Fruit fly (Drosophila melanogaster) whole organism, embryonic: ENCODE results near the gene h-cup.

Experiments
- Awh ChIP-seq: fragments of 200-800 bp; sonication (Bioruptor generic); IDR thresholded peaks from 2 replicates; pipeline ENCODE4, ENCODE4 v1.3.6; 2022; ENCODE audit warnings: missing biosample characterization, missing genetic modification characterization
- Bgb ChIP-seq: fragments of 200-800 bp; sonication (Bioruptor generic); IDR thresholded peaks from 2 replicates; pipeline ENCODE4 v1.3.6; 2022; ENCODE audit warnings: missing biosample characterization, missing genetic modification characterization; ENCODE audit not compliant: partially characterized antibody
- CG10147 ChIP-seq: fragments of 200-800 bp; sonication (Bioruptor generic); optimal IDR thresholded peaks from 2 replicates; lab custom pipeline; 2019; ENCODE audit warnings: missing biosample characterization, mild to moderate bottlenecking, missing genetic modification characterization, moderate library complexity
- CG10543 ChIP-seq: fragments of 200-800 bp; sonication (Bioruptor generic); optimal IDR thresholded peaks from 3 replicates; lab custom pipeline; 2017; ENCODE audit warnings: missing biosample characterization, mild to moderate bottlenecking, missing genetic modification characterization, moderate library complexity
- CG11093 ChIP-seq: fragments of 200-800 bp; sonication (Bioruptor generic); IDR thresholded peaks from 3 replicates; pipeline ENCODE4 v1.3.6; 2022; ENCODE audit warnings: missing biosample characterization, missing genetic modification characterization
- CG14860 ChIP-seq: fragments of 200-800 bp; sonication (Bioruptor generic); IDR thresholded peaks from 3 replicates; pipeline ENCODE4 v1.3.6; 2022; ENCODE audit warnings: missing biosample characterization, missing genetic modification characterization; ENCODE audit not compliant: partially characterized antibody
- CG14965 ChIP-seq: fragments of 200-800 bp; sonication (Bioruptor generic); optimal IDR thresholded peaks from 2 replicates; lab custom pipeline; 2016; ENCODE audit warnings: missing biosample characterization, missing genetic modification characterization, borderline replicate concordance
- CG1603 ChIP-seq: fragments of 200-800 bp; sonication (Bioruptor generic); optimal IDR thresholded peaks from 2 replicates; lab custom pipeline; 2019; ENCODE audit warnings: missing biosample characterization, mild to moderate bottlenecking, missing genetic modification characterization, moderate library complexity
- CG16813 ChIP-seq: fragments of 200-800 bp; sonication (Bioruptor generic); IDR thresholded peaks from 3 replicates; pipeline ENCODE4 v1.3.6; 2022; ENCODE audit warnings: missing biosample characterization, missing genetic modification characterization; ENCODE audit not compliant: partially characterized antibody
- CG17359 ChIP-seq: fragments of 200-800 bp; sonication (Bioruptor generic); optimal IDR thresholded peaks from 3 replicates; lab custom pipeline; 2018; ENCODE audit warnings: missing biosample characterization, mild to moderate bottlenecking, missing genetic modification characterization, moderate library complexity
- CG30020 ChIP-seq: fragments of 200-800 bp; optimal IDR thresholded peaks from 2 replicates; lab custom pipeline; 2019; ENCODE audit warnings: missing biosample characterization, mild to moderate bottlenecking, missing genetic modification characterization, moderate library complexity
- CG31388 ChIP-seq: fragments of 200-800 bp; sonication (Bioruptor generic); optimal IDR thresholded peaks from 2 replicates; lab custom pipeline; 2016; ENCODE audit warnings: missing biosample characterization, missing genetic modification characterization
- CG4360 ChIP-seq: fragments of 200-800 bp; sonication (Bioruptor generic); IDR thresholded peaks from 2 replicates; pipeline ENCODE4 v1.3.6; 2022; ENCODE audit warnings: missing biosample characterization, missing genetic modification characterization
- CG6272 ChIP-seq: fragments of 200-800 bp; sonication (Bioruptor generic); IDR thresholded peaks from 2 replicates; pipeline ENCODE4 v1.3.6; 2022; ENCODE audit warnings: missing biosample characterization, missing genetic modification characterization
- CG6683 ChIP-seq: fragments of 200-800 bp; sonication (Bioruptor generic); optimal IDR thresholded peaks from 2 replicates; lab custom pipeline; 2017; ENCODE audit warnings: missing biosample characterization, mild to moderate bottlenecking, missing genetic modification characterization, missing genetic modification reagents
- CG6765 ChIP-seq: fragments of 200-800 bp; sonication (Bioruptor generic); optimal IDR thresholded peaks from 3 replicates; lab custom pipeline; 2017; ENCODE audit warnings: missing biosample characterization, mild to moderate bottlenecking, missing genetic modification characterization
- CG8290 ChIP-seq, 3 experiments: fragments of 200-800 bp; sonication (Bioruptor generic); optimal IDR thresholded peaks; 2 replicates each; lab custom pipeline; 2016 to 2019; ENCODE audit warnings: missing biosample characterization in 3 of 3, missing genetic modification characterization in 3 of 3, mild to moderate bottlenecking in 2 of 3, moderate library complexity in 1 of 3
- CG8359 ChIP-seq: fragments of 200-800 bp; sonication (Bioruptor generic); optimal IDR thresholded peaks from 2 replicates; lab custom pipeline; 2017; ENCODE audit warnings: missing biosample characterization, mild to moderate bottlenecking, missing genetic modification characterization, borderline replicate concordance
- CG8478 ChIP-seq: fragments of >200 bp; optimal IDR thresholded peaks from 2 replicates; lab custom pipeline; 2018
- CHES-1-like ChIP-seq: fragments of 200-800 bp; sonication (Bioruptor generic); optimal IDR thresholded peaks from 2 replicates; lab custom pipeline; 2016; ENCODE audit warnings: missing biosample characterization, missing genetic modification characterization
- Dfd ChIP-seq, 2 experiments: fragments of >200 bp; optimal IDR thresholded peaks; 2 replicates each; lab custom pipeline; 2017; ENCODE audit warnings: missing biosample characterization in 2 of 2, missing genetic modification characterization in 2 of 2
- HHEX ChIP-seq: fragments of 200-800 bp; sonication (Bioruptor generic); optimal IDR thresholded peaks from 3 replicates; lab custom pipeline; 2017; ENCODE audit warnings: missing biosample characterization, mild to moderate bottlenecking, missing genetic modification characterization, missing genetic modification reagents
- HLH54F ChIP-seq: fragments of 200-800 bp; sonication (Bioruptor generic); optimal IDR thresholded peaks from 3 replicates; lab custom pipeline; 2016; ENCODE audit warnings: missing biosample characterization, missing genetic modification characterization
- Hr3 ChIP-seq: fragments of 200-800 bp; sonication (Bioruptor generic); optimal IDR thresholded peaks from 3 replicates; lab custom pipeline; 2016; ENCODE audit warnings: missing biosample characterization, missing genetic modification characterization
- Meics ChIP-seq: fragments of 200-800 bp; sonication (Bioruptor generic); optimal IDR thresholded peaks from 2 replicates; lab custom pipeline; 2017; ENCODE audit warnings: missing biosample characterization, mild to moderate bottlenecking, missing genetic modification characterization
- PHDP ChIP-seq: fragments of 200-800 bp; sonication (Bioruptor generic); optimal IDR thresholded peaks from 3 replicates; lab custom pipeline; 2018; ENCODE audit warnings: missing biosample characterization, mild to moderate bottlenecking, missing genetic modification characterization, moderate library complexity
- Stat92E ChIP-seq, 3 experiments: fragments of >200 bp in 2 of 3; fragments of 200-800 bp in 1 of 3; sonication (Bioruptor generic) in 1 of 3; optimal IDR thresholded peaks; 2 replicates each; lab custom pipeline; 2017 to 2019; ENCODE audit warnings: missing biosample characterization in 3 of 3, missing genetic modification characterization in 3 of 3, mild to moderate bottlenecking in 1 of 3, moderate library complexity in 1 of 3
- TFAM ChIP-seq: fragments of 200-800 bp; sonication (Bioruptor generic); optimal IDR thresholded peaks from 2 replicates; lab custom pipeline; 2017; ENCODE audit warnings: missing biosample characterization, missing genetic modification characterization, inconsistent platforms
- ap ChIP-seq: fragments of 200-800 bp; sonication (Bioruptor generic); IDR thresholded peaks from 2 replicates; pipeline ENCODE4 v1.3.6; 2022; ENCODE audit warnings: missing biosample characterization, missing genetic modification characterization
- ase ChIP-seq: fragments of 200-800 bp; sonication (Bioruptor generic); IDR thresholded peaks from 3 replicates; pipeline ENCODE4 v1.3.6; 2022; ENCODE audit warnings: missing biosample characterization, missing genetic modification characterization
- crc ChIP-seq: fragments of 200-800 bp; sonication (Bioruptor generic); optimal IDR thresholded peaks from 2 replicates; lab custom pipeline; 2016; ENCODE audit warnings: missing biosample characterization, missing genetic modification characterization
- crp ChIP-seq, 2 experiments: fragments of 200-800 bp; sonication (Bioruptor generic); optimal IDR thresholded peaks; 2 replicates in 1 of 2; 3 replicates in 1 of 2; lab custom pipeline; 2017; ENCODE audit warnings: missing biosample characterization in 2 of 2, missing genetic modification characterization in 2 of 2, mild to moderate bottlenecking in 1 of 2, moderate library complexity in 1 of 2
- cwo ChIP-seq: fragments of 200-800 bp; sonication (Bioruptor generic); optimal IDR thresholded peaks from 3 replicates; lab custom pipeline; 2017; ENCODE audit warnings: missing biosample characterization, missing genetic modification characterization, mild to moderate bottlenecking, moderate library complexity, missing genetic modification reagents
- dysf ChIP-seq: fragments of 200-800 bp; sonication (Bioruptor generic); IDR thresholded peaks from 3 replicates; pipeline ENCODE4 v1.3.6; 2022; ENCODE audit warnings: missing biosample characterization, missing genetic modification characterization
- fd102C ChIP-seq: fragments of 200-800 bp; sonication (Bioruptor generic); optimal IDR thresholded peaks from 2 replicates; lab custom pipeline; 2018; ENCODE audit warnings: missing biosample characterization, mild to moderate bottlenecking, missing genetic modification characterization, moderate library complexity
- grau ChIP-seq: fragments of 200-800 bp; optimal IDR thresholded peaks from 3 replicates; lab custom pipeline; 2019; ENCODE audit warnings: missing biosample characterization, mild to moderate bottlenecking, missing genetic modification characterization, moderate library complexity
- h ChIP-seq: fragments of >200 bp; optimal IDR thresholded peaks from 2 replicates; lab custom pipeline; 2017
- kay ChIP-seq: fragments of 200-800 bp; sonication (Bioruptor generic); optimal IDR thresholded peaks from 2 replicates; lab custom pipeline; 2016; ENCODE audit warnings: missing biosample characterization, missing genetic modification characterization
- ken ChIP-seq: fragments of 200-800 bp; sonication (Bioruptor generic); IDR thresholded peaks from 3 replicates; pipeline ENCODE4 v1.3.6; 2022; ENCODE audit warnings: missing biosample characterization, missing genetic modification characterization
- lbe ChIP-seq: fragments of 200-800 bp; sonication (Bioruptor generic); optimal IDR thresholded peaks from 2 replicates; lab custom pipeline; 2016; ENCODE audit warnings: missing biosample characterization, mild to moderate bottlenecking, missing genetic modification characterization
- lilli ChIP-seq: fragments of 200-800 bp; sonication (Bioruptor generic); optimal IDR thresholded peaks from 3 replicates; lab custom pipeline; 2016; ENCODE audit warnings: missing biosample characterization, missing genetic modification characterization
- mirr ChIP-seq: fragments of 200-800 bp; sonication (Bioruptor generic); optimal IDR thresholded peaks from 3 replicates; lab custom pipeline; 2018; ENCODE audit warnings: missing biosample characterization, mild to moderate bottlenecking, missing genetic modification characterization
- psq ChIP-seq: fragments of 200-800 bp; sonication (Bioruptor generic); optimal IDR thresholded peaks from 2 replicates; lab custom pipeline; 2017; ENCODE audit warnings: missing biosample characterization, missing genetic modification characterization
- ro ChIP-seq: fragments of 200-800 bp; sonication (Bioruptor generic); IDR thresholded peaks from 2 replicates; pipeline ENCODE4 v1.3.6; 2022; ENCODE audit warnings: missing biosample characterization, missing genetic modification characterization
- sd ChIP-seq: fragments of 200-800 bp; sonication (Bioruptor generic); optimal IDR thresholded peaks from 3 replicates; lab custom pipeline; 2018; ENCODE audit warnings: missing biosample characterization, mild to moderate bottlenecking, missing genetic modification characterization, moderate library complexity
- sens ChIP-seq: fragments of 200-800 bp; sonication (Bioruptor generic); peaks from one replicate; lab custom pipeline; 2016; ENCODE audit warnings: missing biosample characterization, missing genetic modification characterization
- sim ChIP-seq: fragments of 200-800 bp; sonication (Bioruptor generic); IDR thresholded peaks from 2 replicates; pipeline ENCODE4 v1.3.6; 2022; ENCODE audit warnings: missing biosample characterization, missing genetic modification characterization
- trh ChIP-seq: fragments of 200-800 bp; sonication (Bioruptor generic); optimal IDR thresholded peaks from 2 replicates; lab custom pipeline; 2016; ENCODE audit warnings: missing biosample characterization, missing genetic modification characterization
- zfh2 ChIP-seq: fragments of 200-800 bp; sonication (Bioruptor generic); optimal IDR thresholded peaks from 2 replicates; lab custom pipeline; 2016; ENCODE audit warnings: missing biosample characterization, missing genetic modification characterization

Gene h-cup

dm6 chr3R:15418824-15419530, 36.2 kb upstream of the h-cup start (continued):
- TF ChIP-seq h (lab: Kevin White, UChicago) (no peak), HLH54F (peak; percentile 29), PHDP (tag; lab: Kevin White, UChicago) (peak; percentile 70), kay (GFP tag; lab: Kevin White, UChicago) (peak; percentile 2), Bgb (GFP tag; lab: Robert Waterston, UW) (no peak), dysf (no peak), CG8290 (GFP tag; optimal IDR thresholded peaks at IDR 0.05; lab: Kevin White, UChicago) (peak; percentile 19), CG8290 (tag; optimal IDR thresholded peaks at IDR 0.05; lab: Kevin White, UChicago) (peak in 1 of 2 experiments; percentile 23), TFAM (GFP tag; lab: Kevin White, UChicago) (no peak), fd102C (peak; percentile 48), ap (GFP tag; lab: Robert Waterston, UW) (0 out of 2 replicates have a peak, but pooled peaks have one; percentile 24), trh (peak; percentile 19), Awh (no peak), CG31388 (GFP tag; lab: Kevin White, UChicago) (no peak), lbe (GFP tag; lab: Kevin White, UChicago) (no peak), CG8359 (GFP tag; lab: Kevin White, UChicago) (no peak), ro (GFP tag; lab: Robert Waterston, UW) (no peak), psq (peak; percentile 25), CG10147 (GFP tag; lab: Kevin White, UChicago) (peak; percentile 48), crp (GFP tag; optimal IDR thresholded peaks at IDR 0.05; lab: Kevin White, UChicago) (peak in 1 of 2 experiments; percentile 31), Hr3 (peak; percentile 80), grau (tag; lab: Kevin White, UChicago) (peak; percentile 87), sim (GFP tag; lab: Robert Waterston, UW) (no peak), CG14965 (no peak), crc (GFP tag; lab: Kevin White, UChicago) (no peak), ken (GFP tag; lab: Robert Waterston, UW) (no peak), Dfd (GFP tag; optimal IDR thresholded peaks at IDR 0.05; lab: Kevin White, UChicago) (no peak), sd (tag; lab: Kevin White, UChicago) (peak; percentile 20), CG16813 (GFP tag; lab: Robert Waterston, UW) (no peak), CG10543 (peak; percentile 42), CG17359 (peak; percentile 45), CG6272 (no peak), Meics (GFP tag; lab: Kevin White, UChicago) (peak; percentile 75), zfh2 (no peak), CG6765 (GFP tag; lab: Kevin White, UChicago) (peak; percentile 27), HHEX (GFP tag; lab: Kevin White, UChicago) (peak; percentile 39), CG11093 (no peak), CG30020 (peak; percentile 43), mirr (no peak), lilli (GFP tag; lab: Kevin White, UChicago) (peak; percentile 58), CG1603 (peak; percentile 22), CG6683 (GFP tag; lab: Kevin White, UChicago) (peak; percentile 48), sens (GFP tag; lab: Kevin White, UChicago) (peak; percentile 90), cwo (GFP tag; lab: Kevin White, UChicago) (peak; percentile 52), CG14860 (GFP tag; lab: Robert Waterston, UW) (no peak), ase (GFP tag; lab: Robert Waterston, UW) (no peak), Stat92E (GFP tag; optimal IDR thresholded peaks at IDR 0.05; lab: Kevin White, UChicago) (peak in 1 of 3 experiments; percentile 36), CHES-1-like (GFP tag; lab: Kevin White, UChicago) (no peak), CG8478 (lab: Kevin White, UChicago) (no peak), CG4360 (GFP tag; lab: Robert Waterston, UW) (peak; percentile 83)
